Worm (Caenorhabditis elegans) whole organism, early embryonic: ENCODE data around the gene C29F5.1.

ENCODE experiments used
- ama-1 ChIP-seq: fragments of 150-350 bp; optimal IDR thresholded peaks from 2 replicates; lab custom pipeline; 2014
- ceh-36 ChIP-seq: sonication (generic microtip); optimal IDR thresholded peaks from 2 replicates; lab custom pipeline; 2016; ENCODE audit warnings: missing genetic modification characterization, inconsistent platforms, missing compliant biosample characterization
- tra-4 ChIP-seq: sonication (generic microtip); optimal IDR thresholded peaks from 2 replicates; lab custom pipeline; 2017; ENCODE audit warnings: missing genetic modification characterization, missing compliant biosample characterization

- TF ChIP-seq tra-4 (no peak), ceh-36 (tag; lab: Kevin White, UChicago) (no peak), ama-1 (lab: Kevin White, UChicago) (no peak)
These were observed 22.3 kb upstream of the C29F5.1 start, which contains the start of gene scly-1 for ce11 chrII:6281002-6281401.
